Worm (Caenorhabditis elegans) whole organism, early embryonic: ENCODE measurements around the gene scpl-4.

Experiments
- B0310.2 ChIP-seq: sonication (generic microtip); optimal IDR thresholded peaks from 2 replicates; lab custom pipeline; 2016; ENCODE audit warnings: mild to moderate bottlenecking, missing genetic modification characterization, missing compliant biosample characterization
- F13C5.2 ChIP-seq: sonication (generic microtip); optimal IDR thresholded peaks from 2 replicates; lab custom pipeline; 2017; ENCODE audit warnings: mild to moderate bottlenecking, missing genetic modification characterization, inconsistent platforms, missing compliant biosample characterization
- aly-1 ChIP-seq: sonication (generic microtip); optimal IDR thresholded peaks from 2 replicates; lab custom pipeline; 2016; ENCODE audit warnings: missing genetic modification characterization, missing compliant biosample characterization
- ama-1 ChIP-seq: fragments of 150-350 bp; optimal IDR thresholded peaks from 2 replicates; lab custom pipeline; 2014
- ceh-13 ChIP-seq: fragments of 200-800 bp; sonication (Bioruptor generic); optimal IDR thresholded peaks from 2 replicates; lab custom pipeline; 2018; ENCODE audit warnings: mild to moderate bottlenecking, missing genetic modification characterization, missing compliant biosample characterization
- ceh-36 ChIP-seq: sonication (generic microtip); optimal IDR thresholded peaks from 2 replicates; lab custom pipeline; 2016; ENCODE audit warnings: missing genetic modification characterization, inconsistent platforms, missing compliant biosample characterization
- ets-7 ChIP-seq: sonication (generic microtip); optimal IDR thresholded peaks from 2 replicates; lab custom pipeline; 2016; ENCODE audit warnings: missing genotype, missing genetic modification characterization, missing compliant biosample characterization
- flt-1 ChIP-seq: fragments of 200-800 bp; sonication (Bioruptor generic); IDR thresholded peaks from 2 replicates; pipeline ENCODE4 v1.3.6; 2022; ENCODE audit warnings: missing genetic modification characterization, missing compliant biosample characterization
- hmbx-1 ChIP-seq: sonication (generic microtip); optimal IDR thresholded peaks from 2 replicates; lab custom pipeline; 2016; ENCODE audit warnings: mild to moderate bottlenecking, missing genetic modification characterization, missing compliant biosample characterization
- hmg-4 ChIP-seq: fragments of 200-800 bp; sonication (Bioruptor generic); optimal IDR thresholded peaks from 2 replicates; lab custom pipeline; 2018; ENCODE audit warnings: mild to moderate bottlenecking, missing genetic modification characterization, missing compliant biosample characterization
- hnd-1 ChIP-seq: sonication (generic microtip); optimal IDR thresholded peaks from 2 replicates; lab custom pipeline; 2016; ENCODE audit warnings: missing genetic modification characterization, missing compliant biosample characterization
- pes-1 ChIP-seq: fragments of 200-800 bp; sonication (Bioruptor generic); IDR thresholded peaks from 2 replicates; pipeline ENCODE4 v1.3.6; 2022; ENCODE audit warnings: missing genetic modification reagents, missing genetic modification characterization, missing compliant biosample characterization
- scrt-1 ChIP-seq: fragments of 200-800 bp; sonication (Bioruptor generic); IDR thresholded peaks from 2 replicates; pipeline ENCODE4 v1.3.6; 2022; ENCODE audit warnings: missing genetic modification characterization, missing compliant biosample characterization
- sea-1 ChIP-seq: fragments of 200-800 bp; sonication (Bioruptor generic); conservative IDR thresholded peaks from 2 replicates; pipeline ENCODE4 v1.3.6; 2022; ENCODE audit warnings: missing genetic modification characterization, missing compliant biosample characterization
- tbx-11 ChIP-seq: fragments of 200-800 bp; sonication (Bioruptor generic); IDR thresholded peaks from 2 replicates; pipeline ENCODE4 v1.3.6; 2022; ENCODE audit warnings: missing genetic modification characterization, missing compliant biosample characterization
- tbx-37 ChIP-seq: fragments of 200-800 bp; sonication (Bioruptor generic); conservative IDR thresholded peaks from 2 replicates; pipeline ENCODE4 v1.3.6; 2022; ENCODE audit warnings: missing genetic modification reagents, missing genetic modification characterization, missing compliant biosample characterization
- tra-4 ChIP-seq: sonication (generic microtip); optimal IDR thresholded peaks from 2 replicates; lab custom pipeline; 2017; ENCODE audit warnings: missing genetic modification characterization, missing compliant biosample characterization

The scpl-4 gene

DNA sequence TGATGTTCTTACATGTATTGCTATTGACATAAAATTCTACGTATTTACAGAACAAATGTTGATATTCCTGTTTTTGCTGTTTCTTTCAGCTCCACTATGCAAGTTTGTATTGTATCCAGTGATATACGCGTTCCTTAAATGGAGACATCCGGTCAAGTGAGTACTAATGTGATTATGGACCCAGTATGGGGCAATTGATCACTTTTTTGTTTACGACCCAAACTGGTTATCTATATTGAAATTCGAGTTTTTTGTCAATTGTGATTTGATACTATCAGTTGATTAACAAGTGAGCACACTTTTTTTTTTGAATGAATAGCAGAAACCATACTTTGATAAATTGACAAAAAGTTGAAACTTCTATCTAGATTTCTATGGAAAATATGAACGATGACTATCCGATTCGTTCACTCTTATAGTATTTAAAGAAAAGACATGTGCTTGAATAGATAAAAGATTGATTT is 17.0 kb upstream of the scpl-4 start, which contains the start of gene T21C9.6:
TSS of gene T21C9.6 (plus strand) at position 51 of the 464 bp plus-strand sequence.
- TF ChIP-seq hnd-1 (tag; lab: Kevin White, UChicago) (no peak), tbx-37 (GFP tag; lab: Robert Waterston, UW) (no peak), flt-1 (GFP tag; lab: Robert Waterston, UW) (no peak), scrt-1 (GFP tag; lab: Robert Waterston, UW) (no peak), pes-1 (GFP tag; lab: Robert Waterston, UW) (no peak), ceh-13 (GFP tag; lab: Kevin White, UChicago) (no peak), B0310.2 (tag; lab: Kevin White, UChicago) (no peak), ama-1 (lab: Kevin White, UChicago) (no peak), hmg-4 (no peak), tbx-11 (no peak), tra-4 (no peak), ets-7 (tag; lab: Kevin White, UChicago) (no peak)

DNA sequence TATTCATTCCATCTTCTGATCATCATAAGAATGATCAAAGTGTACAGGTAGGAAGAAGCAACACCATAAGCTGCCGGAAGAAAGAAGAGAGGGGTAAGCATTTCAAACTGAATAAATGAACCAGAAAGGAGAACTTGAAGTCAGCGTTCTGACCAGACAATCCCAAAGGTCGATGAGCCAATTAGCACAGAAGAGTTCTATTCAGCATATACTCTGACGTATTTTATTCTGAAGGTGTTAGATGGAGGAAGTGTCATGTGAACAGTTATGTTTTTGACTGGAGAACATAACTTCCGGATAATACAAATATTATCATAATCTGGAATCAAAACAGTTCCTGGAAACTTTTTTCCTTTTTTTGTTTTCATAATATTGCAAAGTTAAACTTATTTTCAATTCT is 10.2 kb upstream of the scpl-4 start, which contains the start of gene srg-32:
TSS of gene srg-32 (minus strand) at position 101 of the 400 bp plus-strand sequence.
- TF ChIP-seq ceh-13 (GFP tag; lab: Kevin White, UChicago) = no peak
- TF ChIP-seq ets-7 (tag; lab: Kevin White, UChicago) = no peak
- TF ChIP-seq tbx-37 (GFP tag; lab: Robert Waterston, UW) = no peak
- TF ChIP-seq aly-1 (tag; lab: Kevin White, UChicago) = no peak
- no peak for TF ChIP-seq tra-4
- TF ChIP-seq ceh-36 (tag; lab: Kevin White, UChicago) = no peak
- TF ChIP-seq hmg-4 = no peak
- no peak for TF ChIP-seq scrt-1 (GFP tag; lab: Robert Waterston, UW)
- TF ChIP-seq sea-1 (GFP tag; lab: Robert Waterston, UW) = no peak
- no peak for TF ChIP-seq flt-1 (GFP tag; lab: Robert Waterston, UW)
- no peak for TF ChIP-seq B0310.2 (tag; lab: Kevin White, UChicago)
- TF ChIP-seq hmbx-1 (tag; lab: Kevin White, UChicago) = no peak

DNA sequence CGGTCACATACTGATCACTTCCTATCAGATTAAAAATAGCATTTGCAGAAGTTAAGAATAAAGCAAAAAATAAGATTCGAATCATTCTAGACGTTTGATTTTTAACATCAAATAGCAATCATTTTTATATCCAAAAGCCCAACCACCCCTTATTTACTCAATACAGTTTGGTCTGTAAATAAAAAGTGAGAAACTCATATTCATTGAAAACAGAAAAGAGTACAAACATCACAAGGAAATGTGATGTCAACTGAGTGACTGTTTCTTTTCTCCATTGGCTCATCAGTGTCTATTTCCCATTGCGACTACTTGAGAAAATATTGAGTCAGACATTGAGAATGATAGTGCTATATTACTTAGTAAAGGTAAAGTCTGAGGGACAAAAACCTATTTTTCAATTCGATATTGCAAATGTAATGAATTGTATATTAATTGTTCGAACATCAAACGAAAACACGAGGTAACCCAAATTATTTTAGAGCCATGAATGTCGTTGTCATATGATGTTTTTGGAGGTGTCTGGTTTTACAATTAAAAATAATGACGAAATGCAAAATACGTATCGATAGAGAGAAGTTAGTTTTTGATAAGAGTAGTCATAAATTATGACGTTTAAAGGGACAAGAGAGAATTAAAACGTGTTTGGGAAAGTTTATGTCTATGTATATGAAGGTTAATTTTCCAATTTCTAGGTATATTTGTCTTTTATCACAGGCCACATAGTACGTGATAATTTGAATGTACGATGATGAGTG is 9.0 kb upstream of the scpl-4 start, which contains the start of gene ttr-23:
TSS of gene ttr-23 (minus strand) at position 87 of the 755 bp plus-strand sequence.
- TF ChIP-seq scrt-1 (GFP tag; lab: Robert Waterston, UW) = no peak
- no peak for TF ChIP-seq tbx-37 (GFP tag; lab: Robert Waterston, UW)
- no peak for TF ChIP-seq tbx-11
- no peak for TF ChIP-seq flt-1 (GFP tag; lab: Robert Waterston, UW)
- TF ChIP-seq pes-1 (GFP tag; lab: Robert Waterston, UW) = no peak
- no peak for TF ChIP-seq aly-1 (tag; lab: Kevin White, UChicago)
- no peak for TF ChIP-seq F13C5.2
- no peak for TF ChIP-seq ama-1 (lab: Kevin White, UChicago)
- TF ChIP-seq ceh-36 (tag; lab: Kevin White, UChicago) = no peak
- TF ChIP-seq sea-1 (GFP tag; lab: Robert Waterston, UW) = no peak
- TF ChIP-seq ceh-13 (GFP tag; lab: Kevin White, UChicago) = no peak

DNA sequence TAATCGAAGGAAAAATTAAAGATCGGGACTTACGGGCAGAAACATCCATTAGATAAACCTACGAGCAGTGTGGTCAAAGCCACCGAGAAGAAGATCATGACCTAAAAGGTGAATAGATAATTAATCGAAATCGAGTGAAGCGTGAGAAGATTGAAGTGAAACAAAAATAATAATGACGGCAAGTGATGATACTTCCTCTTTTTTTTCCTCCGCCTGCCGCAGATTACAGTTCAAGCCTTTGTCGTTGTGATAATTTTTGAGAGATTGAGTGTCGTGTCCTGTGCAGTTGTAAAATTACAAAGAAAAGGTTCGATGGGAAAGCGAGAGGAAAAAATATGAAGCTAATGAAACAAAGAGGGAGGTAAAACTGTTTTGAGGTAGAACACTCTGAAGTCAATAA is 6.4 kb upstream of the scpl-4 start, which contains the start of gene T21C9.9:
TSS of gene T21C9.9 (minus strand) at position 101 of the 400 bp plus-strand sequence.
- TF ChIP-seq F13C5.2 = no peak
- no peak for TF ChIP-seq tbx-37 (GFP tag; lab: Robert Waterston, UW)
- TF ChIP-seq B0310.2 (tag; lab: Kevin White, UChicago) = no peak
- no peak for TF ChIP-seq aly-1 (tag; lab: Kevin White, UChicago)
- TF ChIP-seq tbx-11 = no peak
- no peak for TF ChIP-seq sea-1 (GFP tag; lab: Robert Waterston, UW)
- TF ChIP-seq ceh-13 (GFP tag; lab: Kevin White, UChicago) = no peak
- no peak for TF ChIP-seq tra-4
- no peak for TF ChIP-seq pes-1 (GFP tag; lab: Robert Waterston, UW)
- TF ChIP-seq ets-7 (tag; lab: Kevin White, UChicago) = no peak
- TF ChIP-seq scrt-1 (GFP tag; lab: Robert Waterston, UW) = no peak
- TF ChIP-seq hmbx-1 (tag; lab: Kevin White, UChicago) = no peak
- no peak for TF ChIP-seq hnd-1 (tag; lab: Kevin White, UChicago)
- TF ChIP-seq ama-1 (lab: Kevin White, UChicago) = no peak

DNA sequence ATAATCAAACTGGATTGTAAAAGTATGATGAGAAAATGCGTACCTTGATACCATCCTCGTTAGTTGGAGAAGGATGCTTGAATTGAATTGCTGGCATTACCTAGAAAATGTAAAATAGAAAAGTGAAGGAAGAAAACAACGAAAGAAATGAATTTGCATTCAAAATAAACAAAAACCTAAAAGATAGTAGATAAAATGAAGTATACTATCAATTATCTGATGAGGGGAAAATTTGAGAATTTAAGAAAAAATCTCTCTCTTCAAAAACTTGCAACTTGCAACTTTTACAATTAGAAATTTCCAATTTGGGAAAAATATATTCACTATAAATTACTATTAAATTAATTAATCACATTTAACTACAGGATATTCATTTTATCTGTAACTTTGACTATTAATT is 4.1 kb upstream of the scpl-4 start, which contains the start of gene T21C9.11:
TSS of gene T21C9.11 (minus strand) at position 101 of the 400 bp plus-strand sequence.
- no peak for TF ChIP-seq tbx-11
- TF ChIP-seq ceh-13 (GFP tag; lab: Kevin White, UChicago) = no peak
- TF ChIP-seq scrt-1 (GFP tag; lab: Robert Waterston, UW) = no peak
- TF ChIP-seq flt-1 (GFP tag; lab: Robert Waterston, UW) = no peak
- TF ChIP-seq sea-1 (GFP tag; lab: Robert Waterston, UW) = no peak
- no peak for TF ChIP-seq ama-1 (lab: Kevin White, UChicago)
- TF ChIP-seq F13C5.2 = no peak
- TF ChIP-seq ets-7 (tag; lab: Kevin White, UChicago) = no peak
- no peak for TF ChIP-seq hnd-1 (tag; lab: Kevin White, UChicago)
- no peak for TF ChIP-seq aly-1 (tag; lab: Kevin White, UChicago)

ce11 chrV:10597234-10597633 is 1.7 kb upstream of the scpl-4 start, which contains the start of gene T21C9.13:
Gene T21C9.13, plus strand, starts transcription at chrV:10597266.
- TF ChIP-seq tbx-11 (no peak), flt-1 (GFP tag; lab: Robert Waterston, UW) (no peak), pes-1 (GFP tag; lab: Robert Waterston, UW) (no peak), ceh-36 (tag; lab: Kevin White, UChicago) (no peak), ets-7 (tag; lab: Kevin White, UChicago) (no peak), aly-1 (tag; lab: Kevin White, UChicago) (no peak), hnd-1 (tag; lab: Kevin White, UChicago) (no peak), scrt-1 (GFP tag; lab: Robert Waterston, UW) (no peak), tbx-37 (GFP tag; lab: Robert Waterston, UW) (no peak), hmbx-1 (tag; lab: Kevin White, UChicago) (no peak), sea-1 (GFP tag; lab: Robert Waterston, UW) (no peak)
